Fruit fly (Drosophila melanogaster): Measurements from ENCODE around the gene CG2129.

- TF ChIP-seq CG8159 (tag; optimal IDR thresholded peaks at IDR 0.05) (no peak), EcR (GFP tag; optimal IDR thresholded peaks at IDR 0.05) (no peak), rn (GFP tag; IDR thresholded peaks at IDR 0.05) (no peak), CG12605 (GFP tag; IDR thresholded peaks at IDR 0.05) (no peak), CG34367 (tag; optimal IDR thresholded peaks at IDR 0.05) (no peak), fd96Ca (GFP tag; IDR thresholded peaks at IDR 0.05) (0 out of 3 replicates have a peak, but pooled peaks have one; percentile 19), gl (tag; optimal IDR thresholded peaks at IDR 0.05) (no peak)
These were observed 7.1 kb downstream of the CG2129 start, which contains the start of gene CG18262 for dm6 chrX:8152718-8153117.

Measured in whole organism, pupa.